Worm (Caenorhabditis elegans): ENCODE results near the gene D1014.2.

ce11 chrV:8178279-8178678 is 34.6 kb downstream of the D1014.2 start:
- no peak for TF ChIP-seq unc-62 (GFP tag; optimal IDR thresholded peaks at IDR 0.05)
- TF ChIP-seq fkh-10 (GFP tag; optimal IDR thresholded peaks at IDR 0.05) = no peak
- TF ChIP-seq mdl-1 (tag; optimal IDR thresholded peaks at IDR 0.05) = no peak
- TF ChIP-seq nhr-90 (tag; optimal IDR thresholded peaks at IDR 0.05; ENCODE audit: poor library complexity) = no peak
- TF ChIP-seq nhr-77 (tag; optimal IDR thresholded peaks at IDR 0.05) = no peak
- TF ChIP-seq egl-27 (tag; optimal IDR thresholded peaks at IDR 0.05) = no peak
